Worm (Caenorhabditis elegans) whole organism, late embryonic: ENCODE measurements around the gene C25H3.1.

ENCODE experiments used
- ama-1 ChIP-seq: fragments of 150-350 bp; optimal IDR thresholded peaks from 2 replicates; lab custom pipeline; 2014
- fax-1 ChIP-seq: sonication (generic microtip); optimal IDR thresholded peaks from 2 replicates; lab custom pipeline; 2016; ENCODE audit warnings: missing genotype, missing genetic modification characterization, missing compliant biosample characterization
- lim-6 ChIP-seq: sonication (generic microtip); optimal IDR thresholded peaks from 2 replicates; lab custom pipeline; 2016; ENCODE audit warnings: missing genetic modification characterization, missing compliant biosample characterization
- nhr-11 ChIP-seq: fragments of 150-350 bp; optimal IDR thresholded peaks from 2 replicates; lab custom pipeline; 2014; ENCODE audit warnings: missing biosample characterization, missing genetic modification characterization
- npax-4 ChIP-seq: sonication (generic microtip); optimal IDR thresholded peaks from 2 replicates; lab custom pipeline; 2016; ENCODE audit warnings: missing genetic modification characterization, missing compliant biosample characterization
- rnt-1 ChIP-seq: sonication (generic microtip); optimal IDR thresholded peaks from 2 replicates; lab custom pipeline; 2016; ENCODE audit warnings: missing genetic modification characterization, missing compliant biosample characterization
- unc-3 ChIP-seq, 2 experiments: fragments of 200-800 bp in 1 of 2; sonication (Bioruptor generic) in 1 of 2; sonication (generic microtip) in 1 of 2; conservative IDR thresholded peaks in 1 of 2; optimal IDR thresholded peaks in 1 of 2; 2 replicates each; pipeline versions ENCODE4 v1.3.6 to Lab custom; 2016 to 2022; ENCODE audit warnings: missing compliant biosample characterization in 2 of 2, missing genetic modification characterization in 2 of 2, missing genetic modification reagents in 1 of 2

DNA sequence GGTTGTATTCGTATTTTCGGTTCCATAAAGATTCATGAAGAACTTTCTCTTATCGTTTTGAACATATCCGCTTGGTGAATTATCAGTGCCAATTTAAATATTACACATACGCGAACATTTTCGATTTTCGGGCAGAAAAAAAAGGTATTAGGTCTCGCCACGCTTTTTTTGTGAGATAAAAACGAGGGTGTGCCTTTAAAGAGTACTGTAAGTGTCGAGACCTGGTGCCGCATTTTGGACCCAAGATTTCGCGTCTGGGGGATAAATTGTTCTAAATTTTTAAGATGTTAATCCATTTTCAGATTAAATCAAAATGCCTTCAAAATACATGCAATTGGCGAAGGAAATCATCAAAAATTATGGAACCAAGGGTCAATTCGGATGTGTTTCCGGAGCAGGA, 5.0 kb upstream of the C25H3.1 start, which contains the start of gene C25H3.3:
- TF ChIP-seq nhr-11 (tag; lab: Kevin White, UChicago) (no peak), npax-4 (tag; lab: Kevin White, UChicago) (no peak), unc-3 (GFP tag; conservative IDR thresholded peaks at IDR 0.05; lab: Robert Waterston, UW) (no peak), unc-3 (tag; optimal IDR thresholded peaks at IDR 0.05; lab: Kevin White, UChicago) (no peak), fax-1 (tag; lab: Kevin White, UChicago) (no peak), rnt-1 (tag; lab: Kevin White, UChicago) (no peak), lim-6 (tag; lab: Kevin White, UChicago) (no peak), ama-1 (lab: Kevin White, UChicago) (no peak)
